Fruit fly (Drosophila melanogaster): ENCODE data around the gene Ugt35B1.

Ugt35B1 gene

DNA sequence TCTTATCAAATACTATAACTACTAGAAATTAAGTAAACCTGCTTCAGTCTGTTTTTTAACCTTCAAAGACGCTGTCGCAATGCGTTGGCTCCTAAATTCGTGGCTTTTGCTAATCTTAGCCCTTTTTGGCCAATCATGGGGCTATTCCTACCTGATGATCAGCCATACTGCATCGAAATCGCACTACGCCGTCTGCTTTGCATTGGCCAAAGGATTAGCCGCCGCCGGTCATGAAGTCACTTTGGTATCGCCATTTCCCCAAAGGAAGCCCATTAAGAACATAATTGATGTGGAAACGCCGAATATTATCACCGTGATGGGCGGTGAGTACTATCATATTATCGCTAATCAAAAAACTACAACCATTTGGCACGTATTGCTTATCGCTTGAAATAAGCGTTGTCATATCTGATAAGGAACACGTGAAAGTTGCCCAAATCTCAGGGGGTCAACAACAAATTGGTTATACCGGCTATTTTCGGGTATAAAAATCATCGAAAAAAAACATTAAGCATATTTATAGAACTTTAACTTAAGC lies 15.4 kb downstream of the Ugt35B1 start, which contains the start of gene Ugt302E1:
Gene Ugt302E1 (plus strand): TSS at position 51 of the 538 bp plus-strand sequence.
- TF ChIP-seq h (optimal IDR thresholded peaks at IDR 0.05) (no peak), insv (optimal IDR thresholded peaks at IDR 0.05) (no peak), psq (optimal IDR thresholded peaks at IDR 0.05) (no peak), ttk (optimal IDR thresholded peaks at IDR 0.05) (no peak), Myc (optimal IDR thresholded peaks at IDR 0.05) (no peak), Sin3A (optimal IDR thresholded peaks at IDR 0.05) (no peak)

DNA sequence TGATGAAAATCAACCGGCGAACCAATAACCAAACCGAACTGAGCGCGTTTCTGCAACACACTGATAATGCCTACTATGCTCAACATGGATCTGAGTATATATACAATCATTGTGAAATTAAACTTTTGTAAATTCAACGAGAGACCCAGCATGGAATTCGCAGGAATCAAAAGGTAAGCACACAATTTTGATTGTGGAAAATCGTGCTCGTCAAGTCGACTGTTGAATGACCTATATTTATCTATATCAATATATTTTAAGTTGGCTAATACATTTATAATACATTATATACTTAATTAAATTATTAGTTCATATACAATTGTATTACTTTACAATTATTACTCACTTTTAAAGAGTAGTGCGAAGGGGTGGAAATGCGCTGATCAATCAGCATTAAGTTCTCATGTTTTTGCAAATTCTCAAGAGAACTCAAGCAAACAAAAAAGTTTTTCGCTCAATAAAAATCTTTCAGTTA lies 16.2 kb downstream of the Ugt35B1 start, which contains the start of gene Ugt302K1:
Gene Ugt302K1 (minus strand): TSS at position 51 of the 475 bp plus-strand sequence.
- TF ChIP-seq ttk (optimal IDR thresholded peaks at IDR 0.05) = no peak

dm6 chr3R:11145135-11145534 lies 24.9 kb downstream of the Ugt35B1 start, which contains the start of gene CheA86a:
CheA86a (minus strand) TSS chr3R:11145235.
- TF ChIP-seq psq (optimal IDR thresholded peaks at IDR 0.05) (no peak), Sin3A (optimal IDR thresholded peaks at IDR 0.05) (no peak), Myc (optimal IDR thresholded peaks at IDR 0.05) (no peak), h (optimal IDR thresholded peaks at IDR 0.05) (no peak), insv (optimal IDR thresholded peaks at IDR 0.05) (no peak), ttk (optimal IDR thresholded peaks at IDR 0.05) (no peak)

DNA sequence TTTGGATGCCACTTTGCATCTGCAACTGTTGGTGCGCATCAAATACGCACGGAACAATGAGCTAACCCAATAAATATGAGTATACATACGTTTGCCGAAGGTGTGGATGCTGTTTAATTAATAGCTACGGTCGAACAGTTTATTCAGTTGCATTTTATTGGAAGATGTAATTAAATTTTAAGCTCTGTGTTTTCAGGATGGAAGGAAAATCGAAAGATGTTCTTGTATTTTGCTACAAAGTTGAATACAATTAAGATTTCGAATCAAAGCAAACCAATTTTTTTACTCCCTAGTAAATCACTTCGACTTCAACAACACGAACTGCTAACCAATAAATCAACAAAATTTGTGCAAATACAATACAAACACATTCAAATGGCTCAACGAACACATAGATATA lies 33.2 kb downstream of the Ugt35B1 start, which contains the start of gene mAcon2:
Gene mAcon2 (plus strand): TSS at position 301 of the 400 bp plus-strand sequence.
- TF ChIP-seq psq (optimal IDR thresholded peaks at IDR 0.05) (no peak), Sin3A (optimal IDR thresholded peaks at IDR 0.05) (no peak), ttk (optimal IDR thresholded peaks at IDR 0.05) (no peak), h (optimal IDR thresholded peaks at IDR 0.05) (no peak), Myc (optimal IDR thresholded peaks at IDR 0.05) (no peak), insv (optimal IDR thresholded peaks at IDR 0.05) (no peak)

DNA sequence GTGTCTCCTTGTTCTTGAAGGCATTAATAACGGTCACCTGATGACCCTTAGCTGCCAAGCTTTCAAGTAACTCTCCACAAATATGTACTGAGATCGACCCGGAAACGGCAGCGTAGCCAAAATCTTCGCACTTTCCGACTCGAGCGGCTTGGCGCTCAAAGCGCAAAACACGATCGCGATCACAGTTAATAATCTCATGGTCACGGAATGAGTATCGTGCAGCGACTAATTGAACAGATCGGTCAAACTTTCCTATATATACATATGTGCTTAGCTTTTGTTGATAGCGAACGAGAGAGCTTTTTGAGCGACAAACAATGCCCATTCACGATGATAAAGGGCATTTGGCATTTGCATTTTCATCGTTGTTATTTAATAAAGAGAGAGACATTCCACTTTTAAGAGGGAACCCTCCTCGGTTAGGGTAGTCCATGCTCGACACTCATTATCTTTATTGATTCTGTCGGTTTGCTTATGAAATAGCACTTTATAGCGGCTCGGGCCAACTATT lies 41.9 kb downstream of the Ugt35B1 start, which contains the start of gene Ugt35C1:
Gene Ugt35C1 (minus strand): TSS at position 213 of the 511 bp plus-strand sequence.
- TF ChIP-seq ttk (optimal IDR thresholded peaks at IDR 0.05) (no peak), psq (optimal IDR thresholded peaks at IDR 0.05) (no peak), Sin3A (optimal IDR thresholded peaks at IDR 0.05) (no peak), Myc (optimal IDR thresholded peaks at IDR 0.05) (no peak), insv (optimal IDR thresholded peaks at IDR 0.05) (no peak), h (optimal IDR thresholded peaks at IDR 0.05) (no peak)

DNA sequence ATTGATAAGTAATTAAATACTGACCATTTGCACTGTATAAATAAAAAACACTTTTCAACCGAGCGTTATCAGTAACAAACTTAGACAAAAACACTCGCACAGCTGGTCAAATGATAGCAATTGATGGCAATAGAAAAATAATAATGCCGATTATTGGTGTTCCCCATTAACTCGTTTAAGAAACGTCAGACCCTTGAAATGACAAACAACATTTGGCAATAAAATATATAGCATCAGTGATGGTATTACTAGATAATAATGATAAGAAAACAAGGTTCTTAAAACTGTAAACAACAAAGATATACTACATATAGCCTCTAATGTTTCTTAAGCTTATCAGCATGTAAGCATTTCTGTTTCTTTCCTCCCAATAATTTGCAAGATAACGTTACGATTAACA lies 43.7 kb downstream of the Ugt35B1 start:
- TF ChIP-seq h (optimal IDR thresholded peaks at IDR 0.05) = no peak
- TF ChIP-seq ttk (optimal IDR thresholded peaks at IDR 0.05) = no peak
- TF ChIP-seq insv (optimal IDR thresholded peaks at IDR 0.05) = no peak
